Worm (Caenorhabditis elegans): ENCODE results near the gene ints-2.

ce11 chrV:14171284-14171683, 14.2 kb upstream of the ints-2 start, which contains the start of gene cest-2.1:
- no peak for TF ChIP-seq ceh-14 (tag; optimal IDR thresholded peaks at IDR 0.05)
- no peak for TF ChIP-seq ets-4 (tag; optimal IDR thresholded peaks at IDR 0.05)
- no peak for TF ChIP-seq pqm-1 (tag; optimal IDR thresholded peaks at IDR 0.05)
- no peak for TF ChIP-seq fkh-10 (GFP tag; optimal IDR thresholded peaks at IDR 0.05)
- TF ChIP-seq ceh-18 (tag; optimal IDR thresholded peaks at IDR 0.05) = no peak
- no peak for TF ChIP-seq ceh-48 (tag; optimal IDR thresholded peaks at IDR 0.05)
- no peak for TF ChIP-seq unc-55 (GFP tag; optimal IDR thresholded peaks at IDR 0.05)
- TF ChIP-seq pha-4 (tag; optimal IDR thresholded peaks at IDR 0.05) = no peak
- TF ChIP-seq unc-86 (tag; optimal IDR thresholded peaks at IDR 0.05) = no peak
- TF ChIP-seq F13H6.1 (tag; optimal IDR thresholded peaks at IDR 0.05) = no peak
- no peak for TF ChIP-seq dmd-4 (tag; optimal IDR thresholded peaks at IDR 0.05; ENCODE audit: borderline replicate concordance)

Data from whole organism, late embryonic.